Fruit fly (Drosophila melanogaster): ENCODE results near the gene Kebab.
A peak's percentile ranks its signal among the peaks of the same experiment; 100 is the strongest.

Kebab gene

DNA sequence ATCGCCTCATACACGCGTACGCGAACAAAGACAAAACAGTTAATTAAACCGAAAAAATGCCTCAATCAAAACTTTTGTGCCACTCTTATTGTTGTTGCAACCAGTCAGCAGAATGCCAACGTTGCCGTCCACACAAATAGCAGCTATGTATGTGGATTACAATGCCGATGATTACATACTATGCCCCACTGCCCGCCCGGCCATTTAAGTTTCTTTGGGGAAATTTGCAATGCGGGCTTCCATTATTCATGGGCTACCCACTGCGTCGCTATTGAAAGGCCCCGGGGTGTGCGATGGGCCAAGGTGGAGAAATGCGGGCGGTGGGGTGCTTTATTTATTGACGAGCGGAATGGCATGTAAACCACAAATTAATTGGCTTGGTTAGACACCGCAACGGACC lies 39.1 kb downstream of the Kebab start (continued):
- no peak for TF ChIP-seq Hand (GFP tag; optimal IDR thresholded peaks at IDR 0.05)
- TF ChIP-seq ems (GFP tag; optimal IDR thresholded peaks at IDR 0.05), result no peak
- TF ChIP-seq rib (GFP tag; IDR thresholded peaks at IDR 0.05), result no peak
- TF ChIP-seq mld (GFP tag; IDR thresholded peaks at IDR 0.05; ENCODE audit: partially characterized antibody), result no peak
- 0 out of 2 replicates have a peak, but pooled peaks have one; percentile 22 for TF ChIP-seq CG17328 (GFP tag; IDR thresholded peaks at IDR 0.05)
- no peak for TF ChIP-seq Bdp1 (GFP tag; optimal IDR thresholded peaks at IDR 0.05)
- no peak for TF ChIP-seq CG10654 (GFP tag; optimal IDR thresholded peaks at IDR 0.05)
- TF ChIP-seq tna (GFP tag; IDR thresholded peaks at IDR 0.05; ENCODE audit: partially characterized antibody), result no peak
- TF ChIP-seq crol (GFP tag; IDR thresholded peaks at IDR 0.05), result 0 out of 2 replicates have a peak, but pooled peaks have one; percentile 15
- TF ChIP-seq CG7839 (tag; optimal IDR thresholded peaks at IDR 0.05), result no peak
- no peak for TF ChIP-seq CG13296 (GFP tag; optimal IDR thresholded peaks at IDR 0.05)
- TF ChIP-seq exex (tag; optimal IDR thresholded peaks at IDR 0.05), result no peak
- TF ChIP-seq cas (GFP tag; IDR thresholded peaks at IDR 0.05), result no peak
- no peak for TF ChIP-seq da (GFP tag; optimal IDR thresholded peaks at IDR 0.05)
- no peak for TF ChIP-seq ash1 (GFP tag; optimal IDR thresholded peaks at IDR 0.05)
- TF ChIP-seq CG16813 (GFP tag; IDR thresholded peaks at IDR 0.05; ENCODE audit: partially characterized antibody), result no peak
- TF ChIP-seq CG18262 (tag; optimal IDR thresholded peaks at IDR 0.05), result no peak
- TF ChIP-seq CG4404 (GFP tag; IDR thresholded peaks at IDR 0.05), result 0 out of 2 replicates have a peak, but pooled peaks have one; percentile 21
- TF ChIP-seq Mes4 (GFP tag; optimal IDR thresholded peaks at IDR 0.05), result no peak
- TF ChIP-seq CG8388 (GFP tag; optimal IDR thresholded peaks at IDR 0.05), result no peak
- TF ChIP-seq Antp (GFP tag; optimal IDR thresholded peaks at IDR 0.05), result no peak
- TF ChIP-seq CG15073 (GFP tag; optimal IDR thresholded peaks at IDR 0.05), result no peak
- no peak for TF ChIP-seq Taf1 (GFP tag; IDR thresholded peaks at IDR 0.05)
- no peak for TF ChIP-seq slou (GFP tag; optimal IDR thresholded peaks at IDR 0.05)
- no peak for TF ChIP-seq Neu2 (GFP tag; optimal IDR thresholded peaks at IDR 0.05; ENCODE audit: borderline replicate concordance)
- TF ChIP-seq ATbp (GFP tag; optimal IDR thresholded peaks at IDR 0.05), result no peak
- TF ChIP-seq CG4617 (GFP tag; optimal IDR thresholded peaks at IDR 0.05; ENCODE audit: borderline replicate concordance), result no peak
- TF ChIP-seq gce (GFP tag; IDR thresholded peaks at IDR 0.05), result no peak
- 0 out of 2 replicates have a peak, but pooled peaks have one; percentile 7 for TF ChIP-seq NFAT (GFP tag; IDR thresholded peaks at IDR 0.05)
- no peak for TF ChIP-seq bigmax (GFP tag; optimal IDR thresholded peaks at IDR 0.05)
- TF ChIP-seq Kr (GFP tag; optimal IDR thresholded peaks at IDR 0.05), result no peak
- peak; percentile 27; the same call in 1 of the 2 replicates for TF ChIP-seq E2f1 (GFP tag; IDR thresholded peaks at IDR 0.05)
- no peak for TF ChIP-seq Side (GFP tag; optimal IDR thresholded peaks at IDR 0.05)
- TF ChIP-seq tap (tag; optimal IDR thresholded peaks at IDR 0.05), result no peak
- no peak for TF ChIP-seq gcm2 (GFP tag; optimal IDR thresholded peaks at IDR 0.05)
- no peak for TF ChIP-seq CG17359 (tag; optimal IDR thresholded peaks at IDR 0.05)
- TF ChIP-seq Dek (tag; optimal IDR thresholded peaks at IDR 0.05), result no peak
- no peak for TF ChIP-seq jigr1 (GFP tag; IDR thresholded peaks at IDR 0.05)
- TF ChIP-seq zen2 (GFP tag; IDR thresholded peaks at IDR 0.05; ENCODE audit: partially characterized antibody), result no peak
- peak; percentile 19; the same call in 1 of the 2 replicates for TF ChIP-seq sob (GFP tag; IDR thresholded peaks at IDR 0.05)
- no peak for TF ChIP-seq Bgb (GFP tag; IDR thresholded peaks at IDR 0.05; ENCODE audit: partially characterized antibody)
- TF ChIP-seq CG9876 (GFP tag; optimal IDR thresholded peaks at IDR 0.05), result no peak
- no peak for TF ChIP-seq CG3065 (GFP tag; optimal IDR thresholded peaks at IDR 0.05)
- TF ChIP-seq hbn (GFP tag; IDR thresholded peaks at IDR 0.05; ENCODE audit: partially characterized antibody), result no peak
- TF ChIP-seq CG10462 (GFP tag; optimal IDR thresholded peaks at IDR 0.05), result no peak
- peak; percentile 40 for TF ChIP-seq gem (tag; optimal IDR thresholded peaks at IDR 0.05)
- TF ChIP-seq pfk (GFP tag; optimal IDR thresholded peaks at IDR 0.05), result no peak
- no peak for TF ChIP-seq cg (GFP tag; optimal IDR thresholded peaks at IDR 0.05)
- TF ChIP-seq Dip3 (GFP tag; optimal IDR thresholded peaks at IDR 0.05), result no peak
- TF ChIP-seq CG6791 (GFP tag; IDR thresholded peaks at IDR 0.05; ENCODE audit: partially characterized antibody), result no peak
- TF ChIP-seq CG12659 (GFP tag; optimal IDR thresholded peaks at IDR 0.05), result no peak

All from whole organism, embryonic.